Worm (Caenorhabditis elegans) whole organism, L3 larva: Measurements from ENCODE around the gene fbxc-17.

Experiments
- ama-1 ChIP-seq: fragments of 150-350 bp; optimal IDR thresholded peaks from 2 replicates; lab custom pipeline; 2018
- fkh-10 ChIP-seq: sonication (generic microtip); optimal IDR thresholded peaks from 2 replicates; lab custom pipeline; 2017; ENCODE audit warnings: missing biosample characterization, missing genetic modification reagents, missing genetic modification characterization
- fos-1 ChIP-seq: fragments of 150-350 bp; optimal IDR thresholded peaks from 2 replicates; lab custom pipeline; 2014; ENCODE audit warnings: missing biosample characterization, missing genetic modification characterization
- lin-15B ChIP-seq: fragments of 150-350 bp; optimal IDR thresholded peaks from 2 replicates; lab custom pipeline; 2014; ENCODE audit warnings: missing biosample characterization, missing genetic modification characterization
- nhr-12 ChIP-seq: fragments of 150-350 bp; optimal IDR thresholded peaks from 2 replicates; lab custom pipeline; 2014; ENCODE audit warnings: missing biosample characterization, missing genetic modification characterization
- nhr-237 ChIP-seq: fragments of 150-350 bp; optimal IDR thresholded peaks from 2 replicates; lab custom pipeline; 2014; ENCODE audit warnings: missing biosample characterization, missing genetic modification characterization
- nhr-25 ChIP-seq: sonication (generic microtip); optimal IDR thresholded peaks from 2 replicates; lab custom pipeline; 2017; ENCODE audit warnings: missing biosample characterization, missing genetic modification characterization
- tbx-2 ChIP-seq: sonication (generic microtip); optimal IDR thresholded peaks from 2 replicates; lab custom pipeline; 2016; ENCODE audit warnings: mild to moderate bottlenecking, missing genetic modification characterization, missing compliant biosample characterization
- unc-62 ChIP-seq: fragments of 150-350 bp; sonication (generic microtip); optimal IDR thresholded peaks from 4 replicates; lab custom pipeline; 2014; ENCODE audit warnings: missing biosample characterization, missing genetic modification reagents, missing genetic modification characterization
- zag-1 ChIP-seq: fragments of 150-350 bp; optimal IDR thresholded peaks from 2 replicates; lab custom pipeline; 2014; ENCODE audit warnings: missing biosample characterization, missing genetic modification characterization

- TF ChIP-seq ama-1 (lab: Kevin White, UChicago), result no peak
- TF ChIP-seq fkh-10 (GFP tag; lab: Kevin White, UChicago), result no peak
- no peak for TF ChIP-seq fos-1 (tag; lab: Kevin White, UChicago)
- no peak for TF ChIP-seq unc-62 (GFP tag; lab: Kevin White, UChicago)
- TF ChIP-seq nhr-25 (tag; lab: Kevin White, UChicago), result no peak
- TF ChIP-seq nhr-12 (tag; lab: Kevin White, UChicago), result no peak
- no peak for TF ChIP-seq nhr-237
- no peak for TF ChIP-seq lin-15B
- TF ChIP-seq tbx-2, result no peak
- no peak for TF ChIP-seq zag-1 (tag; lab: Kevin White, UChicago)
These were observed 28.7 kb downstream of the fbxc-17 start for ce11 chrII:950374-950773.
